Worm (Caenorhabditis elegans): ENCODE data around the gene Y69H2.10.
A peak's percentile ranks its signal among the peaks of the same experiment; 100 is the strongest.

Y69H2.10 gene

DNA sequence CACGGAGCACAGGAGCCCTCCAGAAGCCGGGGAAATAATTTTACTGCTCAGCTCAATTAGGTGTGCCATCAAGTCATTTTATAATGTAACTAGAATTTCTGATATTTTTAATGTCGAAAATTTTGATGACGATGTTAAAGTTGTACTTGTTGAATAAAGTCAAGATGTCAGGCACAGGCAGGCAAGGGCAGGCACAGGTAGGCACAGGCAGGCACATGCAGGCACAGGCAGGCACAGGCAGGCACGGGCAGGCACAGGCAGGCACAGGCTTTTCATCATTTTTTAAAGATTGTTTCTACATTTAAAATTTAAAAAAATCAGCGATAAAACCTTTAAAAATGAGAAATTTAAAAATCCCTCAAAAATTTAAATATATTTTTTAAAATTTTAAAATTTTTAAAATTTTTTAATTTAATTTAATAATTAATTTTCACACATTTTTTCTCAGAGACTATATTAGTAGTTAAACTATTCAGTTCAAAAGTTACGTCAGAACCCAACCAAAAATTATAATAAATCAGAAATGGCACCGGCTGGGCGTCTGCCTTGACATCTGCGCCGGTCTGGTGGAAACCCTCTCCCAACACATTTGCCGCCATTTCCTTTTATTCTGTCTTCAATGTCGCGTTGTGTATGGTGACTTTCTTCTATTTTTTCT lies 39.2 kb downstream of the Y69H2.10 start, which contains the start of gene Y17D7C.6 (continued):
- TF ChIP-seq efl-1 (GFP tag; optimal IDR thresholded peaks at IDR 0.05) (no peak), hlh-12 (tag; optimal IDR thresholded peaks at IDR 0.05) (no peak), snpc-1.3 (tag; optimal IDR thresholded peaks at IDR 0.05; ENCODE audit: insufficient read depth) (no peak), ceh-58 (GFP tag; IDR thresholded peaks at IDR 0.05) (0 out of 2 replicates have a peak, but pooled peaks have one; percentile 86), Y53G8AR.9 (GFP tag; conservative IDR thresholded peaks at IDR 0.05) (no peak), lir-1 (GFP tag; conservative IDR thresholded peaks at IDR 0.05) (no peak), akir-1 (GFP tag; optimal IDR thresholded peaks at IDR 0.05) (no peak), snpc-4 (GFP tag; optimal IDR thresholded peaks at IDR 0.05) (no peak), snpc-4 (tag; optimal IDR thresholded peaks at IDR 0.05) (no peak), ceh-79 (tag; optimal IDR thresholded peaks at IDR 0.05) (no peak), madf-6 (GFP tag; IDR thresholded peaks at IDR 0.05) (no peak), B0035.1 (tag; optimal IDR thresholded peaks at IDR 0.05) (no peak), nfya-2 (GFP tag; IDR thresholded peaks at IDR 0.05) (no peak), zim-3 (tag; optimal IDR thresholded peaks at IDR 0.05) (no peak), egl-18 (GFP tag; IDR thresholded peaks at IDR 0.05) (no peak)

DNA sequence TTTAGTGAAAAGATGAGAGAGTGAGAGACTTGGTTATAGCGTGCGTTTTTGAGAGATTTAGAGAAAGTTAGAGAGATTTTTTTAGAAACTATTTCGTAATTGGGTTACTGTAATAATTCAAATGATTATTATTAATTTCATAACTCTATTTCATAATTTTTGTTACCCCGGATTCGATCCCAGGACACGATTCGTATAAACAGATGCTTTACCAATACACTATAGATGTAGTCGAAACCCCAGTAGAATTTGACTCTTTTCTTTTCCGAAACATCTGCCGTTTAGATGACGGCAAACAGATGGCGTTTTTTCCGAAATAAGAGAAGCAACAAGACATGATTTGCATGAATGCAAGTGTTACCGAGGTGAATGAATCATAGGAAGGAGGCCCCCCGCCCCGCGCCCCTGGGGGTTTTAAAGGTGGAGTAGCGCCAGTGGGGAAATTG lies 40.0 kb downstream of the Y69H2.10 start:
- TF ChIP-seq tbp1 (GFP tag; optimal IDR thresholded peaks at IDR 0.05) (peak; percentile 70), rpc-1 (optimal IDR thresholded peaks at IDR 0.05) (peak; percentile 3), rpc-1 (tag; optimal IDR thresholded peaks at IDR 0.05) (peak; percentile 61), ztf-3 (GFP tag; optimal IDR thresholded peaks at IDR 0.05) (no peak), aptf-3 (GFP tag; IDR thresholded peaks at IDR 0.05) (peak; percentile 74; the same call in 1 of the 2 replicates), hlh-12 (tag; optimal IDR thresholded peaks at IDR 0.05) (peak; percentile 14), ceh-58 (GFP tag; IDR thresholded peaks at IDR 0.05) (peak; percentile 86; the same call in 1 of the 2 replicates), B0019.2 (GFP tag; conservative IDR thresholded peaks at IDR 0.05) (no peak), nhr-120 (GFP tag; IDR thresholded peaks at IDR 0.05) (peak; percentile 86; the same call in 1 of the 2 replicates), cebp-1 (GFP tag; IDR thresholded peaks at IDR 0.05) (peak; percentile 38; the same call in 1 of the 2 replicates), cebp-1 (tag; optimal IDR thresholded peaks at IDR 0.05) (no peak), repo-1 (tag; optimal IDR thresholded peaks at IDR 0.05) (no peak), B0261.1 (tag; optimal IDR thresholded peaks at IDR 0.05) (peak; percentile 26), snpc-1.1 (tag; optimal IDR thresholded peaks at IDR 0.05; ENCODE audit: insufficient read depth) (no peak)

DNA sequence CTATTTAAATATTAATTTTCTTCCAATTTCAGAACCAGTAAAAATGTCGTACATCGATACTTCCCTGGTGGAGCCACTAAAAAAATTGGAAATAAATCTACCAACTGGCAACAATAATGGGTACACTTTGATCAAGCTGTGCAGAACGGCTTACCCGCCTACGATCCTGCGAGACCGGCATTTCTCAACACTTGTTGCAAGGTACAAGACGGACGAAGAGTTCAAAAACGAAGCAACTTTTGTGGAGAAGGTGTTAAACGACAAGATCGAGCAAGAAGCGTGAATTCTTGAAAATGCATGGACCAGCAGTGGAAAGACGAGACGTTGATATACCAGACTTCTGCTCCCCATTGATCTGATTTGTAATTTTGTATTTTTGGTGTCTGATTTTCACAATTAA lies 41.2 kb downstream of the Y69H2.10 start:
- TF ChIP-seq B0336.3 (GFP tag; IDR thresholded peaks at IDR 0.05) (no peak), nhr-120 (GFP tag; IDR thresholded peaks at IDR 0.05) (peak; percentile 78; the same call in 1 of the 2 replicates), aptf-3 (GFP tag; IDR thresholded peaks at IDR 0.05) (peak; percentile 32; the same call in 1 of the 2 replicates), nfya-1 (tag; optimal IDR thresholded peaks at IDR 0.05; ENCODE audit: borderline replicate concordance, insufficient read depth) (peak; percentile 41)

DNA sequence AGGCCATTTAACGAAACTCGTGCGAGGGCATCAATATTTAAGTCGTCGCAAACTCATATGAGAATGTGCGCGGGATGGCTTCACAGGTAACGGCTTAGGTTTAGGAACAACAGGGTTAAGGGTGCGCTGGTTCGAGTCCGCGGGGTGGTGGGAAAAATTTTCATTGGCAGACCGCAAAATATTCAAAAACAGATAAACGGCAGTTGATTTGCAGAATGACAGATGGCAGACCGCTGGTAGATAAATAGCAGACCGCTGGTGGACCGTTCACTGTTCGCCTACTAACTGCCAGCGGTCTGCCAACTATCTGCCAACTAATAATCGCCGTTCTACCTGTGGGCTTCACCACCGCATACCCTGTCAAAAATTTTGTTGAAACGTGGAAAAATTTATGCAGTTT lies 42.0 kb downstream of the Y69H2.10 start:
- TF ChIP-seq hsf-1 (GFP tag; IDR thresholded peaks at IDR 0.05) (no peak), dpl-1 (GFP tag; optimal IDR thresholded peaks at IDR 0.05) (no peak), ztf-25 (GFP tag; IDR thresholded peaks at IDR 0.05) (no peak), efl-1 (GFP tag; optimal IDR thresholded peaks at IDR 0.05) (no peak), unc-62 (GFP tag; optimal IDR thresholded peaks at IDR 0.05) (no peak), snpc-4 (GFP tag; optimal IDR thresholded peaks at IDR 0.05) (no peak), snpc-4 (tag; optimal IDR thresholded peaks at IDR 0.05) (peak in 1 of 4 experiments; percentile 52), F52B5.7 (tag; optimal IDR thresholded peaks at IDR 0.05) (no peak), fkh-3 (tag; optimal IDR thresholded peaks at IDR 0.05) (no peak), F10E7.11 (tag; optimal IDR thresholded peaks at IDR 0.05) (no peak), pha-4 (tag; optimal IDR thresholded peaks at IDR 0.05) (no peak), somi-1 (GFP tag; optimal IDR thresholded peaks at IDR 0.05) (no peak), ceh-100 (GFP tag; IDR thresholded peaks at IDR 0.05) (no peak), tbp1 (GFP tag; optimal IDR thresholded peaks at IDR 0.05) (no peak), nhr-27 (tag; optimal IDR thresholded peaks at IDR 0.05) (no peak), ztf-3 (GFP tag; optimal IDR thresholded peaks at IDR 0.05) (no peak), C06A6.2 (GFP tag; conservative IDR thresholded peaks at IDR 0.05) (no peak), D2030.7 (GFP tag; IDR thresholded peaks at IDR 0.05) (peak; percentile 24; the same call in 1 of the 2 replicates), ztf-22 (GFP tag; optimal IDR thresholded peaks at IDR 0.05) (no peak), akir-1 (GFP tag; optimal IDR thresholded peaks at IDR 0.05) (no peak)

Data from whole organism, young adult.